Fruit fly (Drosophila melanogaster) whole organism, embryonic: ENCODE results near the gene Mfap1.

Experiments used
- Adf1 ChIP-seq: fragments of 200-800 bp; sonication (Bioruptor generic); IDR thresholded peaks from 2 replicates; pipeline ENCODE4 v1.3.6; 2022; ENCODE audit warnings: missing biosample characterization, missing genetic modification characterization
- Aef1 ChIP-seq: fragments of 200-800 bp; sonication (Bioruptor generic); IDR thresholded peaks from 3 replicates; pipeline ENCODE4 v1.3.6; 2022; ENCODE audit warnings: missing biosample characterization, missing genetic modification characterization
- Atf6 ChIP-seq: fragments of 200-800 bp; sonication (Bioruptor generic); IDR thresholded peaks from 2 replicates; pipeline ENCODE4 v1.3.6; 2022; ENCODE audit warnings: missing biosample characterization, missing genetic modification characterization
- BEAF-32 ChIP-seq: fragments of 200-800 bp; sonication (Bioruptor generic); optimal IDR thresholded peaks from 3 replicates; lab custom pipeline; 2017; ENCODE audit warnings: missing biosample characterization, missing genetic modification characterization, mild to moderate bottlenecking, moderate library complexity, missing genetic modification reagents
- CG10654 ChIP-seq: fragments of 200-800 bp; sonication (Bioruptor generic); optimal IDR thresholded peaks from 2 replicates; lab custom pipeline; 2016; ENCODE audit warnings: missing biosample characterization, missing genetic modification characterization
- CG13123 ChIP-seq: fragments of 200-800 bp; sonication (Bioruptor generic); optimal IDR thresholded peaks from 2 replicates; lab custom pipeline; 2016; ENCODE audit warnings: missing biosample characterization, missing genetic modification characterization
- CG14860 ChIP-seq: fragments of 200-800 bp; sonication (Bioruptor generic); IDR thresholded peaks from 3 replicates; pipeline ENCODE4 v1.3.6; 2022; ENCODE audit warnings: missing biosample characterization, missing genetic modification characterization; ENCODE audit not compliant: partially characterized antibody
- CG14965 ChIP-seq: fragments of 200-800 bp; sonication (Bioruptor generic); optimal IDR thresholded peaks from 2 replicates; lab custom pipeline; 2016; ENCODE audit warnings: missing biosample characterization, missing genetic modification characterization, borderline replicate concordance
- CG15601 ChIP-seq: fragments of 200-800 bp; sonication (Bioruptor generic); optimal IDR thresholded peaks from 3 replicates; lab custom pipeline; 2019; ENCODE audit warnings: missing biosample characterization, mild to moderate bottlenecking, missing genetic modification characterization, moderate library complexity
- CG16863 ChIP-seq: fragments of 200-800 bp; sonication (Bioruptor generic); optimal IDR thresholded peaks from 3 replicates; lab custom pipeline; 2016; ENCODE audit warnings: missing biosample characterization, missing genetic modification characterization
- CG17385 ChIP-seq: fragments of 200-800 bp; sonication (Bioruptor generic); optimal IDR thresholded peaks from 3 replicates; lab custom pipeline; 2018; ENCODE audit warnings: missing biosample characterization, mild to moderate bottlenecking, missing genetic modification characterization
- CG17612 ChIP-seq: fragments of 200-800 bp; sonication (Bioruptor generic); IDR thresholded peaks from 2 replicates; pipeline ENCODE4 v1.3.6; 2022; ENCODE audit warnings: missing biosample characterization, missing genetic modification characterization
- CG17802 ChIP-seq: fragments of 200-800 bp; sonication (Bioruptor generic); optimal IDR thresholded peaks from 2 replicates; lab custom pipeline; 2018; ENCODE audit warnings: missing biosample characterization, mild to moderate bottlenecking, missing genetic modification characterization, moderate library complexity
- CG18476 ChIP-seq: fragments of 200-800 bp; sonication (Bioruptor generic); optimal IDR thresholded peaks from 2 replicates; lab custom pipeline; 2016; ENCODE audit warnings: missing biosample characterization, mild to moderate bottlenecking, missing genetic modification characterization
- CG30403 ChIP-seq: fragments of 200-800 bp; sonication (Bioruptor generic); optimal IDR thresholded peaks from 3 replicates; lab custom pipeline; 2016; ENCODE audit warnings: missing biosample characterization, missing genetic modification characterization
- CG3163 ChIP-seq: fragments of 200-800 bp; sonication (Bioruptor generic); optimal IDR thresholded peaks from 3 replicates; lab custom pipeline; 2016; ENCODE audit warnings: missing biosample characterization, missing genetic modification characterization
- CG33213 ChIP-seq: fragments of 200-800 bp; sonication (Bioruptor generic); optimal IDR thresholded peaks from 3 replicates; lab custom pipeline; 2016; ENCODE audit warnings: missing biosample characterization, missing genetic modification characterization
- CG4820 ChIP-seq: fragments of 200-800 bp; sonication (Bioruptor generic); optimal IDR thresholded peaks from 3 replicates; lab custom pipeline; 2016; ENCODE audit warnings: missing biosample characterization, missing genetic modification characterization
- CG6813 ChIP-seq: fragments of 200-800 bp; sonication (Bioruptor generic); optimal IDR thresholded peaks from 2 replicates; lab custom pipeline; 2017; ENCODE audit warnings: missing biosample characterization, missing genetic modification characterization, mild to moderate bottlenecking, moderate library complexity, missing genetic modification reagents
- CG7357 ChIP-seq: fragments of 200-800 bp; sonication (Bioruptor generic); IDR thresholded peaks from 3 replicates; pipeline ENCODE4 v1.3.6; 2022; ENCODE audit warnings: missing biosample characterization, missing genetic modification characterization
- CG8924 ChIP-seq: fragments of 200-800 bp; optimal IDR thresholded peaks from 3 replicates; lab custom pipeline; 2019; ENCODE audit warnings: missing biosample characterization, mild to moderate bottlenecking, missing genetic modification characterization, moderate library complexity
- CG9817 ChIP-seq: fragments of 200-800 bp; sonication (Bioruptor generic); optimal IDR thresholded peaks from 2 replicates; lab custom pipeline; 2018; ENCODE audit warnings: missing biosample characterization, mild to moderate bottlenecking, missing genetic modification characterization, moderate library complexity
- Dad ChIP-seq: fragments of 200-800 bp; sonication (Bioruptor generic); optimal IDR thresholded peaks from 3 replicates; lab custom pipeline; 2016; ENCODE audit warnings: missing biosample characterization, missing genetic modification characterization
- Dbx ChIP-seq: fragments of 200-800 bp; sonication (Bioruptor generic); IDR thresholded peaks from 3 replicates; pipeline ENCODE4 v1.3.6; 2022; ENCODE audit warnings: missing biosample characterization, missing genetic modification characterization
- Deaf1 ChIP-seq: fragments of 200-800 bp; optimal IDR thresholded peaks from 3 replicates; lab custom pipeline; 2019; ENCODE audit warnings: missing biosample characterization, mild to moderate bottlenecking, missing genetic modification characterization, moderate library complexity
- Dll ChIP-seq: fragments of 200-800 bp; sonication (Bioruptor generic); IDR thresholded peaks from 4 replicates; pipeline ENCODE4 v1.3.6; 2022; ENCODE audit warnings: missing biosample characterization, missing genetic modification characterization; ENCODE audit not compliant: partially characterized antibody
- E2f2 ChIP-seq: fragments of 200-800 bp; sonication (Bioruptor generic); IDR thresholded peaks from 2 replicates; pipeline ENCODE4 v1.3.6; 2022; ENCODE audit warnings: missing biosample characterization, missing genetic modification characterization
- HLH54F ChIP-seq: fragments of 200-800 bp; sonication (Bioruptor generic); optimal IDR thresholded peaks from 3 replicates; lab custom pipeline; 2016; ENCODE audit warnings: missing biosample characterization, missing genetic modification characterization
- Hey ChIP-seq: fragments of 200-800 bp; sonication (Bioruptor generic); optimal IDR thresholded peaks from 3 replicates; lab custom pipeline; 2018; ENCODE audit warnings: missing biosample characterization, mild to moderate bottlenecking, missing genetic modification characterization
- NFAT ChIP-seq: fragments of 200-800 bp; sonication (Bioruptor generic); IDR thresholded peaks from 2 replicates; pipeline ENCODE4 v1.3.6; 2022; ENCODE audit warnings: missing biosample characterization, missing genetic modification characterization
- Ravus ChIP-seq: fragments of 200-800 bp; sonication (Bioruptor generic); IDR thresholded peaks from 2 replicates; pipeline ENCODE4 v1.3.6; 2022; ENCODE audit warnings: missing biosample characterization, missing genetic modification characterization
- Rx ChIP-seq: fragments of 200-800 bp; sonication (Bioruptor generic); IDR thresholded peaks from 2 replicates; pipeline ENCODE4 v1.3.6; 2022; ENCODE audit warnings: missing biosample characterization, missing genetic modification characterization
- Ssrp ChIP-seq: fragments of 200-800 bp; sonication (Bioruptor generic); optimal IDR thresholded peaks from 2 replicates; lab custom pipeline; 2018; ENCODE audit warnings: missing biosample characterization, mild to moderate bottlenecking, missing genetic modification characterization, moderate library complexity
- Usf ChIP-seq: fragments of 200-800 bp; sonication (Bioruptor generic); optimal IDR thresholded peaks from 2 replicates; lab custom pipeline; 2017; ENCODE audit warnings: missing genotype, missing biosample characterization, missing genetic modification characterization
- ato ChIP-seq: fragments of 200-800 bp; sonication (Bioruptor generic); IDR thresholded peaks from 2 replicates; pipeline ENCODE4 v1.3.6; 2022; ENCODE audit warnings: missing biosample characterization, missing genetic modification characterization; ENCODE audit not compliant: partially characterized antibody
- cad ChIP-seq: fragments of >200 bp; optimal IDR thresholded peaks from 2 replicates; lab custom pipeline; 2017; ENCODE audit warnings: missing biosample characterization, missing genetic modification characterization
- chif ChIP-seq, 2 experiments: fragments of 200-800 bp; sonication (Bioruptor generic); optimal IDR thresholded peaks; 3 replicates each; lab custom pipeline; 2016; ENCODE audit warnings: missing biosample characterization in 2 of 2, missing genetic modification characterization in 2 of 2
- dati ChIP-seq: fragments of 200-800 bp; sonication (Bioruptor generic); IDR thresholded peaks from 2 replicates; pipeline ENCODE4 v1.3.6; 2022; ENCODE audit warnings: missing biosample characterization, missing genetic modification characterization
- gce ChIP-seq: fragments of 200-800 bp; sonication (Bioruptor generic); IDR thresholded peaks from 3 replicates; pipeline ENCODE4 v1.3.6; 2022; ENCODE audit warnings: missing biosample characterization, missing genetic modification characterization
- gsb ChIP-seq: fragments of 200-800 bp; sonication (Bioruptor generic); IDR thresholded peaks from 2 replicates; pipeline ENCODE4 v1.3.6; 2022; ENCODE audit warnings: missing biosample characterization, missing genetic modification characterization
- klu ChIP-seq: fragments of 200-800 bp; sonication (Bioruptor generic); IDR thresholded peaks from 2 replicates; pipeline ENCODE4 v1.3.6; 2022; ENCODE audit warnings: missing biosample characterization, missing genetic modification characterization
- mld ChIP-seq: fragments of 200-800 bp; sonication (Bioruptor generic); IDR thresholded peaks from 3 replicates; pipeline ENCODE4 v1.3.6; 2022; ENCODE audit warnings: missing biosample characterization, missing genetic modification characterization; ENCODE audit not compliant: partially characterized antibody
- org-1 ChIP-seq: fragments of 200-800 bp; sonication (Bioruptor generic); optimal IDR thresholded peaks from 2 replicates; lab custom pipeline; 2017; ENCODE audit warnings: missing biosample characterization, missing genetic modification characterization
- psq ChIP-seq: fragments of 200-800 bp; sonication (Bioruptor generic); optimal IDR thresholded peaks from 2 replicates; lab custom pipeline; 2017; ENCODE audit warnings: missing biosample characterization, missing genetic modification characterization
- pum ChIP-seq: fragments of 200-800 bp; sonication (Bioruptor generic); optimal IDR thresholded peaks from 2 replicates; lab custom pipeline; 2016; ENCODE audit warnings: missing biosample characterization, missing genetic modification characterization
- rib ChIP-seq: fragments of 200-800 bp; sonication (Bioruptor generic); IDR thresholded peaks from 2 replicates; pipeline ENCODE4 v1.3.6; 2022; ENCODE audit warnings: missing biosample characterization, missing genetic modification characterization
- shn ChIP-seq: fragments of 200-800 bp; sonication (Bioruptor generic); optimal IDR thresholded peaks from 3 replicates; lab custom pipeline; 2016; ENCODE audit warnings: missing biosample characterization, missing genetic modification characterization
- sim ChIP-seq: fragments of 200-800 bp; sonication (Bioruptor generic); IDR thresholded peaks from 2 replicates; pipeline ENCODE4 v1.3.6; 2022; ENCODE audit warnings: missing biosample characterization, missing genetic modification characterization
- stc ChIP-seq: fragments of 200-800 bp; sonication (Bioruptor generic); IDR thresholded peaks from 2 replicates; pipeline ENCODE4 v1.3.6; 2022; ENCODE audit warnings: missing biosample characterization, missing genetic modification characterization
- usp ChIP-seq: fragments of >200 bp; optimal IDR thresholded peaks from 2 replicates; lab custom pipeline; 2017; ENCODE audit warnings: missing biosample characterization, missing genetic modification characterization
- wdn ChIP-seq: fragments of 200-800 bp; sonication (Bioruptor generic); IDR thresholded peaks from 2 replicates; pipeline ENCODE4 v1.3.6; 2022; ENCODE audit warnings: missing biosample characterization, missing genetic modification characterization
- wor ChIP-seq: fragments of 200-800 bp; sonication (Bioruptor generic); IDR thresholded peaks from 2 replicates; pipeline ENCODE4 v1.3.6; 2022; ENCODE audit warnings: missing biosample characterization, missing genetic modification characterization

Gene Mfap1

DNA sequence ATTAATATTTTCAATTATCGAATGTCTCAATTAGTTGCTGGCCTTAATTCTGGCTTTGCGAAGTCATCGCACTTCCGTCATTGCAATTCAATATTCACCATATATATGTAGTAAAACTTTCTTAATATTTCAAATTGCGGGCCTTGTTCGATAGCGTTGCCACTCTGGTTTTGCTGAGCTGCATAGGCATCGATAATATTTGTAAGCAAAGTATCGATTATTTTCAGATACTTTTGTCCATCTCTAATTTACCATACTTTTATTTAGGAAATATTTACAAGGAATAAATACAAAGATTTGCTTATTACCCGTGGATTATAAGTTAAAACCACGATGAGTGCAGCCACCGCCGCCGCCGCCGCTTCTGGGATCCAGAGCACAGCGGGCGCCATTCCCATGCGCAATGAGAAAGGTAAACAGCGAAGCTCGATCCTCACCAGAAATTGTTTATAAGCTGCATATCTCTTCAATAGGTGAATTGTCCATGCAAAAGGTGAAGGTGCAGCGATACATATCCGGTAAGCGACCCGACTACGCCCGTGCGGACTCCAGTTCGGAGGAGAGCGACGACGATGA is at the start of gene Mfap1 (continued):
- TF ChIP-seq HLH54F (GFP tag; lab: Kevin White, UChicago) (no peak), CG10654 (GFP tag; lab: Kevin White, UChicago) (peak; percentile 3), CG9817 (tag; lab: Kevin White, UChicago) (no peak), CG14965 (no peak), mld (GFP tag; lab: Robert Waterston, UW) (peak; percentile 42; the same call in 1 of the 3 replicates), wor (no peak), Adf1 (GFP tag; lab: Robert Waterston, UW) (no peak), CG33213 (GFP tag; lab: Kevin White, UChicago) (peak; percentile 5), klu (GFP tag; lab: Robert Waterston, UW) (no peak), rib (GFP tag; lab: Robert Waterston, UW) (no peak), CG4820 (peak; percentile 4), gce (no peak), NFAT (GFP tag; lab: Robert Waterston, UW) (0 out of 2 replicates have a peak, but pooled peaks have one; percentile 49), gsb (GFP tag; lab: Robert Waterston, UW) (no peak), Aef1 (GFP tag; lab: Robert Waterston, UW) (no peak), CG6813 (GFP tag; lab: Kevin White, UChicago) (no peak), CG16863 (GFP tag; lab: Kevin White, UChicago) (peak; percentile 84), chif (GFP tag; optimal IDR thresholded peaks at IDR 0.05; lab: Kevin White, UChicago) (no peak), CG7357 (no peak), psq (no peak), Ravus (no peak), CG14860 (GFP tag; lab: Robert Waterston, UW) (0 out of 3 replicates have a peak, but pooled peaks have one; percentile 35), CG17612 (no peak), CG17802 (tag; lab: Kevin White, UChicago) (no peak), shn (GFP tag; lab: Kevin White, UChicago) (no peak), Dll (GFP tag; lab: Robert Waterston, UW) (peak; percentile 82), Dbx (GFP tag; lab: Robert Waterston, UW) (peak; percentile 21; the same call in 1 of the 3 replicates), Dad (GFP tag; lab: Kevin White, UChicago) (no peak), sim (GFP tag; lab: Robert Waterston, UW) (no peak), cad (no peak), CG18476 (no peak), usp (no peak), pum (GFP tag; lab: Kevin White, UChicago) (no peak), E2f2 (GFP tag; lab: Robert Waterston, UW) (peak; percentile 98), org-1 (GFP tag; lab: Kevin White, UChicago) (no peak), CG30403 (GFP tag; lab: Kevin White, UChicago) (no peak), Hey (tag; lab: Kevin White, UChicago) (no peak), dati (no peak), Atf6 (GFP tag; lab: Robert Waterston, UW) (no peak), ato (GFP tag; lab: Robert Waterston, UW) (0 out of 2 replicates have a peak, but pooled peaks have one; percentile 15), stc (GFP tag; lab: Robert Waterston, UW) (no peak), Usf (GFP tag; lab: Kevin White, UChicago) (no peak), CG17385 (GFP tag; lab: Kevin White, UChicago) (no peak), Rx (no peak), Deaf1 (tag; lab: Kevin White, UChicago) (no peak), CG15601 (tag; lab: Kevin White, UChicago) (no peak), wdn (no peak), CG8924 (tag; lab: Kevin White, UChicago) (no peak), Ssrp (tag; lab: Kevin White, UChicago) (no peak), CG3163 (GFP tag; lab: Kevin White, UChicago) (no peak), CG13123 (GFP tag; lab: Kevin White, UChicago) (no peak), BEAF-32 (peak; percentile 84)
